Fruit fly (Drosophila melanogaster): Measurements from ENCODE around the gene asun.

DNA sequence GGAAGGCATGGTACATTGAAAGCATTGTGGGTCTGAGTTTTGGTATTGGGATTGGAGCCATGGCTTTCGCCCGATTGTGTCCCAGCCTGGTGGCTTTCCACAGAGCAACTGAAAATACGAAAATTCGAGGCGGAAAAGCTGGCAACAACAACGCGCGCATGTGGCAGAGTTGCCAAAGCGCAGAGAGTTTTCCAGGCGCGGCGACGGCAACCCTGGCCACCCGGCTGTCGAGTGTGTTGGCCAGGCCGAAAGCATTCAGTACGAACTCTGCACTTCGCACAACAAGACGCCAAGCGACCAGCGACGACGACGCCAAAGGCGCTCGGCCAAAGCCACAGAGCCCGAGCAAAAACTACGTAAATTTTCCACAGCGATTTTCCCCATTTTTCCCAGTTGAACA lies 38.3 kb upstream of the asun start:
- TF ChIP-seq Dll (optimal IDR thresholded peaks at IDR 0.05) (no peak), CG8478 (optimal IDR thresholded peaks at IDR 0.05) (no peak), psq (optimal IDR thresholded peaks at IDR 0.05) (no peak), pan (optimal IDR thresholded peaks at IDR 0.05) (no peak), EcR (GFP tag; optimal IDR thresholded peaks at IDR 0.05) (no peak)

Measured in whole organism.